Worm (Caenorhabditis elegans) whole organism, L1 larva: ENCODE data around the gene fbxa-172.

Experiments used
- ceh-82 ChIP-seq, 3 experiments: fragments of 150-350 bp in 1 of 3; sonication (generic microtip) in 2 of 3; optimal IDR thresholded peaks; 2 replicates each; lab custom pipeline; 2014 to 2017; ENCODE audit warnings: missing biosample characterization in 3 of 3, missing genetic modification characterization in 3 of 3
- efl-1 ChIP-seq, 4 experiments: fragments of 150-350 bp; optimal IDR thresholded peaks in 3 of 4; peaks in 1 of 4; 1 replicate in 1 of 4; 2 replicates in 3 of 4; lab custom pipeline; 2014; ENCODE audit warnings: missing biosample characterization in 2 of 4, missing genetic modification characterization in 2 of 4, missing genetic modification reagents in 2 of 4
- egl-13 ChIP-seq: sonication (generic microtip); optimal IDR thresholded peaks from 2 replicates; lab custom pipeline; 2016; ENCODE audit warnings: missing genotype, missing genetic modification reagents, missing genetic modification characterization, missing compliant biosample characterization
- elt-2 ChIP-seq: sonication (generic microtip); optimal IDR thresholded peaks from 2 replicates; lab custom pipeline; 2016; ENCODE audit warnings: missing genetic modification characterization, mild to moderate bottlenecking, inconsistent platforms, missing compliant biosample characterization, missing genetic modification reagents
- mdl-1 ChIP-seq, 2 experiments: fragments of 150-350 bp; optimal IDR thresholded peaks; 2 replicates each; lab custom pipeline; 2014 to 2017; ENCODE audit warnings: missing biosample characterization in 2 of 2, missing genetic modification characterization in 2 of 2, inconsistent platforms in 1 of 2
- nhr-12 ChIP-seq: sonication (generic microtip); optimal IDR thresholded peaks from 2 replicates; lab custom pipeline; 2017; ENCODE audit warnings: missing biosample characterization, missing genetic modification characterization
- nhr-90 ChIP-seq: sonication (generic microtip); optimal IDR thresholded peaks from 2 replicates; lab custom pipeline; 2016; ENCODE audit warnings: mild to moderate bottlenecking, missing genetic modification characterization, missing compliant biosample characterization; ENCODE audit not compliant: poor library complexity
- snu-23 ChIP-seq: sonication (generic microtip); optimal IDR thresholded peaks from 2 replicates; lab custom pipeline; 2016; ENCODE audit warnings: missing genetic modification characterization, missing compliant biosample characterization
- zag-1 ChIP-seq: fragments of 150-350 bp; optimal IDR thresholded peaks from 2 replicates; lab custom pipeline; 2014; ENCODE audit warnings: missing biosample characterization, missing genetic modification characterization

ce11 chrV:17558377-17558776 is 669 bp upstream of the fbxa-172 start, which contains the start of gene fbxa-174:
- no peak for TF ChIP-seq snu-23 (GFP tag; lab: Kevin White, UChicago)
- no peak for TF ChIP-seq efl-1 (optimal IDR thresholded peaks at IDR 0.05; lab: Kevin White, UChicago)
- TF ChIP-seq efl-1 (GFP tag; optimal IDR thresholded peaks at IDR 0.05 in 1 of 2; lab: Kevin White, UChicago): no peak
- no peak for TF ChIP-seq mdl-1 (tag; optimal IDR thresholded peaks at IDR 0.05; lab: Kevin White, UChicago)
- no peak for TF ChIP-seq egl-13 (tag; lab: Kevin White, UChicago)
- no peak for TF ChIP-seq ceh-82 (tag; optimal IDR thresholded peaks at IDR 0.05; lab: Kevin White, UChicago)
- no peak for TF ChIP-seq elt-2 (tag; lab: Kevin White, UChicago)
- no peak for TF ChIP-seq zag-1
- no peak for TF ChIP-seq nhr-12
- no peak for TF ChIP-seq nhr-90
